Worm (Caenorhabditis elegans): Measurements from ENCODE around the gene gcy-14.

gcy-14 gene

DNA sequence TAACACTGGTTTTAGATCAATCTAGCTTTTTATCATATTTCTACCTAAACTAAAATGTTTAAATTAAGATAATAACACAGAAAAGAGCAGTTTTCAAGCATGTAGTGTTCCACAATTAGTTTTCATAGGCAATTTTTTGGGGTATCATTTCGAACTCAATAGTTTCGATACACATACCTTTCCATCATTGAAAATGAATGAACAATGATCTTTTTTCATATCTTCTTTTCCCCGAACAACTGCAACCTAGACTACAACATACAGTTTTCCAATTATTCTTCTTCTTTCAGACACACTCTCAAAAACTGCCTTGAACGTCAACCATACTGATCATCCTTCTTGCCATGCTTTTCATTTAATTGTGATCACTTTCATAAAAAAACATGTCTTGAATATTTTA lies 44.0 kb downstream of the gcy-14 start, which contains the start of gene W06A7.4:
TSS of gene W06A7.4 (plus strand) at position 301 of the 400 bp plus-strand sequence.
- TF ChIP-seq ces-1 (GFP tag; optimal IDR thresholded peaks at IDR 0.05) = no peak
- TF ChIP-seq sem-2 (GFP tag; optimal IDR thresholded peaks at IDR 0.05) = no peak
- TF ChIP-seq M03D4.4 (tag; optimal IDR thresholded peaks at IDR 0.05) = no peak
- no peak for TF ChIP-seq elt-1 (tag; optimal IDR thresholded peaks at IDR 0.05; ENCODE audit: borderline replicate concordance, insufficient read depth)

ce11 chrV:14821553-14821952 lies 46.5 kb downstream of the gcy-14 start, which contains the start of gene W06A7.2:
Gene W06A7.2, plus strand, starts transcription at chrV:14821853.
- TF ChIP-seq blmp-1 (tag; optimal IDR thresholded peaks at IDR 0.05) = no peak
- TF ChIP-seq ceh-43 (GFP tag; optimal IDR thresholded peaks at IDR 0.05) = no peak
- TF ChIP-seq ceh-39 (tag; optimal IDR thresholded peaks at IDR 0.05) = no peak
- TF ChIP-seq zip-8 (tag; optimal IDR thresholded peaks at IDR 0.05) = no peak
- no peak for TF ChIP-seq cnd-1 (tag; optimal IDR thresholded peaks at IDR 0.05)
- TF ChIP-seq sptf-1 (tag; optimal IDR thresholded peaks at IDR 0.05) = no peak

DNA sequence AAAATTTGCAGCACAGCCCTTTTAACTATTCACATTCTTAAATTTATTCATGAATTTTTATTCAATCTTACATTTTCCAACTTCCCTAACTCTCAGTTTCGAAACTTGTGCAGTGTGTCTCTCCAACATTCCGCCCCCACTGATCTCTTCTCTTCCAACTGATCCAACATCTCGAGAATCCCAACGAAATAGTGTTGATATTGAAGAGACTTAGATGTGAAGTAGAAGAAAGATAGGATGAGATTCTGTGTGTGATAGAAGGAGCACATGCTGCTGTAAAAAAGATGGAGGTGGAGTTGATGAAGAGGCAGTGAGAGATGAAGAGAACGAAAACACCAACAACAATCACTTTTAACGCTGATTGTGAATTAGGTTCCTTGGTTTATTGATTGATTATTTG lies 47.8 kb downstream of the gcy-14 start:
- TF ChIP-seq unc-120 (tag; optimal IDR thresholded peaks at IDR 0.05; ENCODE audit: poor library complexity, severe bottlenecking) = peak; percentile 32
- peak; percentile 13 for TF ChIP-seq unc-62 (GFP tag; optimal IDR thresholded peaks at IDR 0.05)
- no peak for TF ChIP-seq lin-32 (GFP tag; optimal IDR thresholded peaks at IDR 0.05)
- peak; percentile 71 for TF ChIP-seq hlh-1 (tag; optimal IDR thresholded peaks at IDR 0.05)

- no peak for TF ChIP-seq unc-62 (GFP tag; optimal IDR thresholded peaks at IDR 0.05)
- TF ChIP-seq M03D4.4 (tag; optimal IDR thresholded peaks at IDR 0.05) = no peak
- no peak for TF ChIP-seq bed-3 (GFP tag; optimal IDR thresholded peaks at IDR 0.05)
- no peak for TF ChIP-seq nhr-237 (tag; optimal IDR thresholded peaks at IDR 0.05)
Measured at ce11 chrV:14815500-14815899, 52.6 kb downstream of the gcy-14 start, which contains the start of gene rin-1. Gene rin-1, minus strand, starts transcription at chrV:14815600.

- no peak for TF ChIP-seq mab-5 (tag; optimal IDR thresholded peaks at IDR 0.05)
- TF ChIP-seq lsy-2 (tag; optimal IDR thresholded peaks at IDR 0.05) = peak; percentile 85
Measured at ce11 chrV:14813566-14813965, 54.5 kb downstream of the gcy-14 start.
